Fruit fly (Drosophila melanogaster): ENCODE data around the gene CG33783.

- no peak for TF ChIP-seq CG8478 (optimal IDR thresholded peaks at IDR 0.05)
- no peak for TF ChIP-seq CTCF (optimal IDR thresholded peaks at IDR 0.05)
Observed at dm6 chr3R:10091513-10091912, 24.9 kb downstream of the CG33783 start.
